Fruit fly (Drosophila melanogaster): ENCODE measurements around the gene Rrp6.

dm6 chr3R:14898280-14898756 lies 12.3 kb upstream of the Rrp6 start, which contains the start of the genes Nup93-2 and CG3817:
- TF ChIP-seq CG10669 (GFP tag; optimal IDR thresholded peaks at IDR 0.05), result no peak
- TF ChIP-seq pdm3 (GFP tag; optimal IDR thresholded peaks at IDR 0.05), result no peak
- TF ChIP-seq svp (GFP tag), result no peak
- peak; percentile 49 for TF ChIP-seq CG3919 (GFP tag; optimal IDR thresholded peaks at IDR 0.05)
- TF ChIP-seq lz (GFP tag; optimal IDR thresholded peaks at IDR 0.05), result peak; percentile 72
- TF ChIP-seq CG6163 (GFP tag; IDR thresholded peaks at IDR 0.05), result peak; percentile 68; the same call in 2 of the 3 replicates
- peak; percentile 52 for TF ChIP-seq Hr39 (GFP tag; optimal IDR thresholded peaks at IDR 0.05)
- TF ChIP-seq CG10631 (GFP tag; optimal IDR thresholded peaks at IDR 0.05), result no peak
- TF ChIP-seq CG31627 (GFP tag; optimal IDR thresholded peaks at IDR 0.05), result peak; percentile 37
- peak; percentile 59 for TF ChIP-seq CG32006 (GFP tag; optimal IDR thresholded peaks at IDR 0.05)
- TF ChIP-seq Blimp-1 (GFP tag; optimal IDR thresholded peaks at IDR 0.05), result no peak
- no peak for TF ChIP-seq CG6854 (GFP tag; optimal IDR thresholded peaks at IDR 0.05)
- no peak for TF ChIP-seq Hr4 (GFP tag; optimal IDR thresholded peaks at IDR 0.05)

Measured in whole organism, prepupa.